Worm (Caenorhabditis elegans): Measurements from ENCODE around the gene srj-32.

DNA sequence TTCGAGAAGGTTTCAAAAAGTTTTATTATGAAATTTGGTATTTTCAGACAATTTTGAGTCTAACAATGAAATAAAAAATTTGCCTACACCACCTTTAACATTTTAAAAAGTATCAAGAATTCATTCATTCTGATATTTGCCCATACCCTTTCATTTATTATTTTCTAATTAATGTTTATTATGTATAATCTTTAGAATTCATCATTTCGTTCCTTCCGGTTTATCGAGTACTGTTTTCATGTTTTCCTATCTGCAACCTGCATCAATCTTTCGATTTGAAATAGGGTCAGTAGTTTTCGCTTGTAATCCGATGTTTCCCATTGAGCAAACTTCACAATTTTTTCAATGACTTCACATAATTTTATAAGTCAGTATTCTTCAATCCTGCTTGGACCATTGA is 27.8 kb downstream of the srj-32 start, which contains the start of gene C13A2.6:
- TF ChIP-seq ztf-11 (tag; optimal IDR thresholded peaks at IDR 0.05) (no peak), elt-1 (tag; optimal IDR thresholded peaks at IDR 0.05) (no peak), nhr-237 (tag; optimal IDR thresholded peaks at IDR 0.05) (no peak), nhr-11 (tag; optimal IDR thresholded peaks at IDR 0.05) (no peak), elt-3 (tag; optimal IDR thresholded peaks at IDR 0.05) (no peak), lin-39 (tag; optimal IDR thresholded peaks at IDR 0.05) (no peak), lsy-2 (tag; optimal IDR thresholded peaks at IDR 0.05) (no peak)

Measured in whole organism, L2 larva.